Worm (Caenorhabditis elegans): ENCODE measurements around the gene K12H6.8.

Gene K12H6.8

ce11 chrII:2866541-2867124 lies 38.9 kb downstream of the K12H6.8 start, which contains the start of the genes Y110A2AL.9 and Y110A2AL.3:
TSS of gene Y110A2AL.9 (minus strand) at chrII:2866641.
TSS of gene Y110A2AL.3 (plus strand) at chrII:2867074.
- no peak for TF ChIP-seq unc-62 (GFP tag; optimal IDR thresholded peaks at IDR 0.05)

- TF ChIP-seq unc-62 (GFP tag; optimal IDR thresholded peaks at IDR 0.05): no peak
Measured at ce11 chrII:2867701-2868100, 40.0 kb downstream of the K12H6.8 start, which contains the start of gene Y110A2AL.2. TSS of gene Y110A2AL.2 (plus strand) at chrII:2868001.

- no peak for TF ChIP-seq unc-62 (GFP tag; optimal IDR thresholded peaks at IDR 0.05)
Measured at ce11 chrII:2871816-2872215, 44.1 kb downstream of the K12H6.8 start, which contains the start of gene Y110A2AL.10. TSS of gene Y110A2AL.10 (minus strand) at chrII:2871916.

- TF ChIP-seq unc-62 (GFP tag; optimal IDR thresholded peaks at IDR 0.05): no peak
Measured at ce11 chrII:2874801-2875200, 47.1 kb downstream of the K12H6.8 start, which contains the start of gene Y110A2AL.1. TSS of gene Y110A2AL.1 (plus strand) at chrII:2875101.

All from whole organism, dauer.